Worm (Caenorhabditis elegans) whole organism, early embryonic: ENCODE measurements around the gene F12F6.1.

Experiments
- B0310.2 ChIP-seq: sonication (generic microtip); optimal IDR thresholded peaks from 2 replicates; lab custom pipeline; 2016; ENCODE audit warnings: mild to moderate bottlenecking, missing genetic modification characterization, missing compliant biosample characterization
- F13C5.2 ChIP-seq: sonication (generic microtip); optimal IDR thresholded peaks from 2 replicates; lab custom pipeline; 2017; ENCODE audit warnings: mild to moderate bottlenecking, missing genetic modification characterization, inconsistent platforms, missing compliant biosample characterization
- aly-1 ChIP-seq: sonication (generic microtip); optimal IDR thresholded peaks from 2 replicates; lab custom pipeline; 2016; ENCODE audit warnings: missing genetic modification characterization, missing compliant biosample characterization
- ama-1 ChIP-seq: fragments of 150-350 bp; optimal IDR thresholded peaks from 2 replicates; lab custom pipeline; 2014
- ceh-13 ChIP-seq: fragments of 200-800 bp; sonication (Bioruptor generic); optimal IDR thresholded peaks from 2 replicates; lab custom pipeline; 2018; ENCODE audit warnings: mild to moderate bottlenecking, missing genetic modification characterization, missing compliant biosample characterization
- ceh-36 ChIP-seq: sonication (generic microtip); optimal IDR thresholded peaks from 2 replicates; lab custom pipeline; 2016; ENCODE audit warnings: missing genetic modification characterization, inconsistent platforms, missing compliant biosample characterization
- ets-7 ChIP-seq: sonication (generic microtip); optimal IDR thresholded peaks from 2 replicates; lab custom pipeline; 2016; ENCODE audit warnings: missing genotype, missing genetic modification characterization, missing compliant biosample characterization
- flt-1 ChIP-seq: fragments of 200-800 bp; sonication (Bioruptor generic); IDR thresholded peaks from 2 replicates; pipeline ENCODE4 v1.3.6; 2022; ENCODE audit warnings: missing genetic modification characterization, missing compliant biosample characterization
- hmbx-1 ChIP-seq: sonication (generic microtip); optimal IDR thresholded peaks from 2 replicates; lab custom pipeline; 2016; ENCODE audit warnings: mild to moderate bottlenecking, missing genetic modification characterization, missing compliant biosample characterization
- hmg-4 ChIP-seq: fragments of 200-800 bp; sonication (Bioruptor generic); optimal IDR thresholded peaks from 2 replicates; lab custom pipeline; 2018; ENCODE audit warnings: mild to moderate bottlenecking, missing genetic modification characterization, missing compliant biosample characterization
- hnd-1 ChIP-seq: sonication (generic microtip); optimal IDR thresholded peaks from 2 replicates; lab custom pipeline; 2016; ENCODE audit warnings: missing genetic modification characterization, missing compliant biosample characterization
- pes-1 ChIP-seq: fragments of 200-800 bp; sonication (Bioruptor generic); IDR thresholded peaks from 2 replicates; pipeline ENCODE4 v1.3.6; 2022; ENCODE audit warnings: missing genetic modification reagents, missing genetic modification characterization, missing compliant biosample characterization
- scrt-1 ChIP-seq: fragments of 200-800 bp; sonication (Bioruptor generic); IDR thresholded peaks from 2 replicates; pipeline ENCODE4 v1.3.6; 2022; ENCODE audit warnings: missing genetic modification characterization, missing compliant biosample characterization
- sea-1 ChIP-seq: fragments of 200-800 bp; sonication (Bioruptor generic); conservative IDR thresholded peaks from 2 replicates; pipeline ENCODE4 v1.3.6; 2022; ENCODE audit warnings: missing genetic modification characterization, missing compliant biosample characterization
- tbx-11 ChIP-seq: fragments of 200-800 bp; sonication (Bioruptor generic); IDR thresholded peaks from 2 replicates; pipeline ENCODE4 v1.3.6; 2022; ENCODE audit warnings: missing genetic modification characterization, missing compliant biosample characterization
- tbx-37 ChIP-seq: fragments of 200-800 bp; sonication (Bioruptor generic); conservative IDR thresholded peaks from 2 replicates; pipeline ENCODE4 v1.3.6; 2022; ENCODE audit warnings: missing genetic modification reagents, missing genetic modification characterization, missing compliant biosample characterization
- tra-4 ChIP-seq: sonication (generic microtip); optimal IDR thresholded peaks from 2 replicates; lab custom pipeline; 2017; ENCODE audit warnings: missing genetic modification characterization, missing compliant biosample characterization

The F12F6.1 gene

ce11 chrIV:11622336-11622735, 38.6 kb downstream of the F12F6.1 start:
- TF ChIP-seq ets-7 (tag; lab: Kevin White, UChicago) (no peak), hmg-4 (no peak), pes-1 (GFP tag; lab: Robert Waterston, UW) (no peak), tbx-37 (no peak), tbx-11 (GFP tag; lab: Robert Waterston, UW) (no peak), flt-1 (GFP tag; lab: Robert Waterston, UW) (no peak)

- TF ChIP-seq hmg-4 (no peak), flt-1 (GFP tag; lab: Robert Waterston, UW) (no peak), tbx-37 (no peak), hmbx-1 (tag; lab: Kevin White, UChicago) (no peak), F13C5.2 (no peak), ama-1 (lab: Kevin White, UChicago) (no peak), ceh-13 (GFP tag; lab: Kevin White, UChicago) (no peak), pes-1 (GFP tag; lab: Robert Waterston, UW) (no peak), tra-4 (no peak), B0310.2 (tag; lab: Kevin White, UChicago) (no peak), sea-1 (no peak), hnd-1 (tag; lab: Kevin White, UChicago) (no peak), ets-7 (tag; lab: Kevin White, UChicago) (no peak), aly-1 (no peak), scrt-1 (GFP tag; lab: Robert Waterston, UW) (no peak), ceh-36 (tag; lab: Kevin White, UChicago) (no peak), tbx-11 (GFP tag; lab: Robert Waterston, UW) (no peak)
Measured at ce11 chrIV:11623060-11623459, 39.3 kb downstream of the F12F6.1 start, which contains the start of gene lys-4. TSS of gene lys-4 (minus strand) at chrIV:11623174.

- TF ChIP-seq ama-1 (lab: Kevin White, UChicago) (no peak), tbx-11 (GFP tag; lab: Robert Waterston, UW) (no peak), hmbx-1 (tag; lab: Kevin White, UChicago) (no peak), flt-1 (GFP tag; lab: Robert Waterston, UW) (no peak), tra-4 (no peak), pes-1 (GFP tag; lab: Robert Waterston, UW) (no peak), ets-7 (tag; lab: Kevin White, UChicago) (no peak), tbx-37 (no peak), sea-1 (no peak), B0310.2 (tag; lab: Kevin White, UChicago) (no peak), hmg-4 (no peak), ceh-13 (GFP tag; lab: Kevin White, UChicago) (no peak), aly-1 (no peak)
Measured at ce11 chrIV:11623759-11624287, 40.1 kb downstream of the F12F6.1 start.

ce11 chrIV:11625482-11625881, 41.7 kb downstream of the F12F6.1 start, which contains the start of gene lys-5:
TSS of gene lys-5 (minus strand) at chrIV:11625582.
- TF ChIP-seq sea-1 (no peak), flt-1 (GFP tag; lab: Robert Waterston, UW) (no peak), tbx-11 (GFP tag; lab: Robert Waterston, UW) (no peak), ceh-36 (tag; lab: Kevin White, UChicago) (no peak), B0310.2 (tag; lab: Kevin White, UChicago) (no peak), tra-4 (no peak), ama-1 (lab: Kevin White, UChicago) (no peak)

- TF ChIP-seq scrt-1 (GFP tag; lab: Robert Waterston, UW) (no peak), tra-4 (no peak), F13C5.2 (no peak), B0310.2 (tag; lab: Kevin White, UChicago) (no peak), ceh-36 (tag; lab: Kevin White, UChicago) (no peak), hmg-4 (no peak)
Measured at ce11 chrIV:11627847-11628246, 44.1 kb downstream of the F12F6.1 start, which contains the start of gene lys-6. TSS of gene lys-6 (minus strand) at chrIV:11627947.

ce11 chrIV:11631750-11632149, 48.0 kb downstream of the F12F6.1 start, which contains the start of gene F58B3.4:
TSS of gene F58B3.4 (minus strand) at chrIV:11631850.
- TF ChIP-seq tra-4 (no peak), B0310.2 (tag; lab: Kevin White, UChicago) (no peak), ets-7 (tag; lab: Kevin White, UChicago) (no peak), ceh-36 (tag; lab: Kevin White, UChicago) (no peak), tbx-37 (no peak), aly-1 (no peak), ama-1 (lab: Kevin White, UChicago) (no peak), hnd-1 (tag; lab: Kevin White, UChicago) (no peak), hmg-4 (no peak), scrt-1 (GFP tag; lab: Robert Waterston, UW) (no peak), hmbx-1 (tag; lab: Kevin White, UChicago) (no peak), sea-1 (no peak), F13C5.2 (no peak)

- TF ChIP-seq tbx-11 (GFP tag; lab: Robert Waterston, UW) (no peak), aly-1 (no peak), tra-4 (no peak), tbx-37 (peak; percentile 31; the same call in 1 of the 2 replicates), B0310.2 (tag; lab: Kevin White, UChicago) (no peak), F13C5.2 (peak; percentile 11), hmg-4 (no peak)
Measured at ce11 chrIV:11635437-11636408, 52.0 kb downstream of the F12F6.1 start, which contains the start of gene mars-1. TSS of gene mars-1 (minus strand) at chrIV:11635487.
